Worm (Caenorhabditis elegans) whole organism, dauer: ENCODE measurements around the gene T21C12.8.

Source experiments
- unc-62 ChIP-seq: sonication (generic microtip); optimal IDR thresholded peaks from 2 replicates; lab custom pipeline; 2017; ENCODE audit warnings: missing biosample characterization, missing genetic modification reagents, missing genetic modification characterization

T21C12.8 gene

DNA sequence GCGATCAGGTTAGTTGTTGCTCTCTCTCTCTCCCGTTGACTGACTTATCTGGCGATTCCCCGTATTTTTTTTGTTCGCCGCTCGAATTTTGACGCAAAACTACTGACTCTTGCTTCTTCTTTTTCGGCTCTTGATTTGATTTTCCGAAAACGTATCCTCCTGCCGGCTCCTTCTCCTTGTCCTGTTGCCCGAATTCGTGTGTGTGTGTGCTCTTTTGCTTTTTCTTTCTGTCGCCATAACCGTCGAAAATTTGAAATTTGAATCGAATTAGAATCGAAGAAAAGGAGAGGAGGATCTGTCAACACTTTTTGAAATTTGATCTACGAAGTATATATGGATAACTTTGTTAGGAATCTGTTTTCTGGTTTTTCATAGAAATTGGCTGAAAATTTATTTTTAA, 40.3 kb downstream of the T21C12.8 start:
- TF ChIP-seq unc-62 (GFP tag; lab: Kevin White, UChicago): no peak

DNA sequence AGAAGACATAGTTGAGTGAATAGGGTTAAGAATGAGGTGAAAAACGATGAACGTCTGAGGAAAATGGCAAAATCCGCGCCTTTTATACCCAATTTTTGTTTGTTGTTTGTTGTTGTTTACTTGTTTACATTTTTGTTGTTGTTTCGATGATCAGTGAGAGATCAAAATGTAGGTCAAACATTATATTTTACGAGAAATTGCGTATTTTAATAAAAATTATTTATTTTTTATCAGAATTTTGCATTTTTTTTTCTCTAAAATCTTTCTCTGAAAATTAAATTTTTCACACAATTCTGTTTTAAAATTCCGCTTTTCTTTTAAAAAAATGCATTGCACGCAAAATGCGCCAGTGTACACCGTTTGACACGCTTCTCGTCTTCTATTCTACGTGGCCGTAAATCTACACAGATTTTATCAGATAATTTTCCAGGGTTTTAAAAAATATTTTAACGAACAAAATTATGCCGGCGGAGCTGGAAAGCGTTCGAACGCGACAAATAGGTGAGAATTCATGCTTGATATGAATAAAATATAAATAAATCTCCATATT, 46.1 kb downstream of the T21C12.8 start, which contains the start of the genes sip-1 and sly-1:
sip-1 (minus strand) TSS at position 103 of the 550 bp plus-strand sequence.
sly-1 (plus strand) TSS at position 360 of the 550 bp plus-strand sequence.
- TF ChIP-seq unc-62 (GFP tag; lab: Kevin White, UChicago): no peak

DNA sequence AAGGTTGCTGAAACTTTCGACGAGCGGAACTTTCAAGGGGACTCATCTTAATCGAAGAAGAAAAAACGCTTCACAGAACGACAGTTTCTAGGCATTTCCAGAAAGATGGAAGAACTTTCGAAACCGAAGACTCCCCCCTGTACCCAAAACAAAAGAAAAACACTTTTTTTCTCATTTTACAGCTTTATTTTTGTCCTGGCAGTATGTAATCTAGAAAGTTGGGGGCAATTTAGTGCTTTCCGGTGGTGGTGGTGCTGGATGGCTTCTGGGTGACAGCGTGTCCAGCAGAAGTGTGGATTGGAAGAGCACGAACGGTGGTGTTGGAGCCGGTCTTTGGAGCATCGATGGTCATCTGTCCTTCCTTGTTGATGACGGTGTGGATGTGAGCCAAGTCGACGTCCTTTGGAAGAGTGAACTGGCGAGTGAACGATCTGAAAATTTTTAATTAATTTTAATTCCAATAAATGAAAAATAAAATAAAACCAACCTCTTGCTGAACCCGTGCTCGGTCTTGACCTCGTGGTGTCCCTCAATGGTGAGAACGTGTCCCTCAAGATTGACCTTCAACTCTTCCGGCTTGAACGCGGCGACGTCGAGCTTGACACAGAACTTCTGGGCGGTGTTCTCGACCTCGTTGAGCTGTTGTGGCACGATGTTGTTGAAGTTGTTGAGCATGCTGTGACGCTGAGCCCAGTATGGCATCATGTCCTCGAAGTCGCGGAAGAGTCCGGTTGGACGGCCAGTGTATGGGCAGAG, 46.7 kb downstream of the T21C12.8 start:
- TF ChIP-seq unc-62 (GFP tag; lab: Kevin White, UChicago): no peak

DNA sequence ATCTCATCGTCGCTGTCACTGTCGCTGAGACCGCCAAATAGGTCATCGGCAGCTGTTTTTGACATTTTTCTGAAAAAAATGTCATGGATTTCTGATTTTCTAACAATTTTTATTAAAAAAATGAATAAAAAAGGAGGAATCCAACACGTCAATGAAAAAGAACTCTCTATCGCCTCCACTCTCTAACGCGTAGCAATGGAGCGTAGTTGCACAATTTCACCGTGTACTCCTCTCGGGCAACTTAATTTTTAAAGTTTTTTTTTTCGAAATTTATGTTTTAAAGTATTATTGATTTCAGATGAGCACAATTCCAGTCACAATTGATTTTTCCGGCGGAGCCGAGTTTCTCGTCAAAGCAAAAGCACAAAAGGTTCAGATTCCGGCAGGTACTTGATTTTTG, 47.6 kb downstream of the T21C12.8 start, which contains the start of the genes taf-11.3 and urm-1:
taf-11.3 (minus strand) TSS at position 69 of the 400 bp plus-strand sequence.
urm-1 (plus strand) TSS at position 299 of the 400 bp plus-strand sequence.
- TF ChIP-seq unc-62 (GFP tag; lab: Kevin White, UChicago): no peak

DNA sequence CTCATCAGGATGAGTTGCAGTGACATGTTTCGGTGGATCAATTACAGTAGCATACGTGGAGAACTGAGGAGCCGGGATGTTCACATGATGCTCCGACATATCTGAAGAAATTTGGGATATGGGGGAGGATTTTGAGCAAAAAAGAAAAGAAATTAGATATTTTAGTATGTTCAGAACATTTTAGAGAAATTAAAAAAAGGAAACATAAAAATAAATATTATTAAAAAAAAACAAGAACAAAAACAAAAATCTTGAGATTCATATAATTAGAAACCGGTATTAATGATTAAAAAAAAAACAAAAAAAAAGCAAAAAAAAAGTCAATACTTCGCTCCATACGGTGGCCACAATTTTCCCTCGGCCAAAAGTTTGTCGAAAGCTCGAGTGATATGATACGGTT, 49.1 kb downstream of the T21C12.8 start, which contains the start of gene rab-33:
rab-33 (minus strand) TSS at position 101 of the 400 bp plus-strand sequence.
- TF ChIP-seq unc-62 (GFP tag; lab: Kevin White, UChicago): no peak
